Worm (Caenorhabditis elegans) whole organism, L3 larva: Measurements from ENCODE around the gene C16A3.2.

ENCODE experiments used
- ama-1 ChIP-seq: fragments of 150-350 bp; optimal IDR thresholded peaks from 2 replicates; lab custom pipeline; 2018
- ceh-16 ChIP-seq: sonication (generic microtip); optimal IDR thresholded peaks from 2 replicates; lab custom pipeline; 2017; ENCODE audit warnings: missing biosample characterization, missing genetic modification characterization
- elt-3 ChIP-seq, 3 experiments: fragments of 150-350 bp in 1 of 3; sonication (generic microtip) in 2 of 3; optimal IDR thresholded peaks; 2 replicates in 2 of 3; 4 replicates in 1 of 3; lab custom pipeline; 2014 to 2017; ENCODE audit warnings: missing biosample characterization in 3 of 3, missing genetic modification characterization in 3 of 3
- fkh-10 ChIP-seq: sonication (generic microtip); optimal IDR thresholded peaks from 2 replicates; lab custom pipeline; 2017; ENCODE audit warnings: missing biosample characterization, missing genetic modification reagents, missing genetic modification characterization
- nfya-1 ChIP-seq: sonication (generic microtip); optimal IDR thresholded peaks from 2 replicates; lab custom pipeline; 2017; ENCODE audit warnings: missing genetic modification characterization, mild to moderate bottlenecking, missing compliant biosample characterization, antibody characterized with exemption, moderate library complexity; ENCODE audit not compliant: insufficient read depth
- nhr-11 ChIP-seq: fragments of 150-350 bp; optimal IDR thresholded peaks from 2 replicates; lab custom pipeline; 2014; ENCODE audit warnings: missing biosample characterization, missing genetic modification characterization
- nhr-25 ChIP-seq: sonication (generic microtip); optimal IDR thresholded peaks from 2 replicates; lab custom pipeline; 2017; ENCODE audit warnings: missing biosample characterization, missing genetic modification characterization
- nhr-67 ChIP-seq: fragments of 150-350 bp; optimal IDR thresholded peaks from 2 replicates; lab custom pipeline; 2014; ENCODE audit warnings: missing biosample characterization, missing genetic modification characterization
- nhr-76 ChIP-seq: fragments of 150-350 bp; sonication (generic microtip); optimal IDR thresholded peaks from 5 replicates; lab custom pipeline; 2014; ENCODE audit warnings: missing biosample characterization, missing genetic modification characterization
- tbx-2 ChIP-seq: sonication (generic microtip); optimal IDR thresholded peaks from 2 replicates; lab custom pipeline; 2016; ENCODE audit warnings: mild to moderate bottlenecking, missing genetic modification characterization, missing compliant biosample characterization
- ztf-4 ChIP-seq: fragments of 150-350 bp; optimal IDR thresholded peaks from 2 replicates; lab custom pipeline; 2014; ENCODE audit warnings: missing biosample characterization, missing genetic modification characterization

DNA sequence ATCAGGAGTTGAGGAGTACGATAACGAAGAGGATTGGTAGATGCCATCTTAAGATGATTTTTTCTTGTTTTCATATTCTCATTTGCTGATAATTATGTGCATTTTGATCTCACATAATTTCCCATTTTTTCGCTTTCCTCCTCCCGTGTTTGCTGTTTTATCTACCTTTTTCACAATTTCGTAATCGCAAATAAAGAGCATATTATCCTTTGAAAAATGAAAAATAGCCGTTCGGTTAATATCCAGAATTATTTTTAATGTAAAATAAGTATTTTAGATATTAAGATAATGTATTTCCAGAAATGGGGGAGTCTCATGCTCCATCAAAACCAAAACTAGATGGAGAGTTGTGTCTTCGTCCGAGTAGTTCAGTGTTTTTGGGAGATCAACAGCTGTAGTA lies 43.3 kb downstream of the C16A3.2 start, which contains the start of gene vps-16:
- TF ChIP-seq nfya-1 (tag; lab: Kevin White, UChicago) (no peak), elt-3 (tag; optimal IDR thresholded peaks at IDR 0.05; lab: Kevin White, UChicago) (no peak), nhr-67 (tag; lab: Kevin White, UChicago) (no peak), nhr-76 (tag; lab: Kevin White, UChicago) (no peak), ama-1 (lab: Kevin White, UChicago) (no peak), tbx-2 (tag; lab: Kevin White, UChicago) (no peak), nhr-25 (no peak), fkh-10 (GFP tag; lab: Kevin White, UChicago) (no peak), nhr-11 (no peak), ztf-4 (no peak), ceh-16 (no peak)
